Worm (Caenorhabditis elegans): ENCODE results near the gene pax-3.
A peak's percentile ranks its signal among the peaks of the same experiment; 100 is the strongest.

pax-3 gene

DNA sequence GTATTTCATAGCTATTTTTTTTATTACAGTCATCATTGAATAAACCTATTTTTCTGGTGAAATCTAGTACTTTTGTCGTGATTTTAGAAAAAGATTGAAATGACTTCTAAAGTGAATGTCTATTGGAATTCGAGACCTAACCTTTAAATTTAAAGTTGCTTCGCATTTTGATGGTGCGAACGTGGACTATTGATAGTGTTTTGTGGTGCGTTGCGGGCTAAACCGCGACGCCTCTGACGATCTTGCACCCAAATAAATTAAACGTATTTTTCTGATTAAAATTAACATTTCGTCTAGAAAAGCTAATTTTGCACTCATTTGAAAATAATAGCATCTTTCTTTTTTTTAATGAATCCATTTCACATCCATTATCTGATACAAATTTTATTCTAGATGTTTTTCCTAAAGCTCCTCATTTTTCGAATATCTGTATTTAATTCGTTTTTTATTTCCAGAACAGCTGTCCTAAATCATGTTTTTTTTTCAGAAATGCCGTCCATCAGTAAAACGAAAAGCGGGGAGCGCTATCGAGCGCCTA, 26.1 kb downstream of the pax-3 start, which contains the start of gene wbp-11:
Gene wbp-11, plus strand, starts transcription at position 488 of the 538 bp plus-strand sequence.
- TF ChIP-seq him-1 (tag; optimal IDR thresholded peaks at IDR 0.05) (no peak), W03F9.2 (tag; optimal IDR thresholded peaks at IDR 0.05) (no peak), dao-5 (tag; optimal IDR thresholded peaks at IDR 0.05) (no peak)

DNA sequence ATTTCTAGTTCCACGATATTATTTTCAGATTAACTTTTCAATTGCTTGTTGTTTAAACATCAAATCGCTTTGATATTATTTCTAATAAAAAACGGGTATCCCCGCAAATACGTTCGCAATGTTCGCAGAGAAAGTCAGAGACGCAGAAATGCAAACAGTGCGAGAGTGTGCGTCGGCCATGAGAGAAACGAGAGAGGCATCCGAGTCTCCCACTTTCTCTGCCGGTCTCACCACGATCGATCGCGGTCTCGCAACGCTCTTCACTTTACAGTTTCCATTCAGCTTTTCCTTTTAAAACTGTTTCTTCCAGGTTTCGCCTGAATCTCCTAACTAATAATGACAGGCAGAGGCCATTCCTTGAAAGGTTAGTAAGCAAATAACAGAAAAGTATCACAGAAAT, 28.0 kb downstream of the pax-3 start, which contains the start of gene F33H1.4:
Gene F33H1.4, plus strand, starts transcription at position 311 of the 400 bp plus-strand sequence.
- peak; percentile 22 for TF ChIP-seq him-1 (tag; optimal IDR thresholded peaks at IDR 0.05)
- no peak for TF ChIP-seq W03F9.2 (tag; optimal IDR thresholded peaks at IDR 0.05)
- TF ChIP-seq dao-5 (tag; optimal IDR thresholded peaks at IDR 0.05), result no peak

DNA sequence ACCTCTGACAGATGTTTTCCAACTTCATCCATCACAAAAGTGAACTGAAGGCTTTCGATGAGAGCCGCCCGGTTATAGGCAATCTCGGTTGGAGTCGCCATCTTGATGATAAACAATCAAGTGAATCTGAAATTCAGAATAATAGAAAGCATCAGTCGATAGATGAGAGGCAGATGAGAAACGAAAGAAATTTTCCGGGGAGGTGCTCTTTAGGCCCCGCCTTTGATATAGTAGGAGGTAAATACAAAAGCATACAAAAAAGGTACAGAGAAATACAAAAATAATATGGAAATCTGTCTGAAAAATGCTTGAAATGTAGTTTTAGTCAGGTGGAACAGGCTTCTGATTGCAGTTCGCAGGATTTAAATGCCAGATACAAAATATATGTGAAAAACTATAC, 36.3 kb downstream of the pax-3 start, which contains the start of gene srd-1:
Gene srd-1, minus strand, starts transcription at position 101 of the 400 bp plus-strand sequence.
- TF ChIP-seq dao-5 (tag; optimal IDR thresholded peaks at IDR 0.05), result no peak
- no peak for TF ChIP-seq him-1 (tag; optimal IDR thresholded peaks at IDR 0.05)
- no peak for TF ChIP-seq W03F9.2 (tag; optimal IDR thresholded peaks at IDR 0.05)

ce11 chrII:10187808-10188207, 41.4 kb downstream of the pax-3 start, which contains the start of gene srd-2:
srd-2 (minus strand) TSS chrII:10187908.
- no peak for TF ChIP-seq him-1 (tag; optimal IDR thresholded peaks at IDR 0.05)

ce11 chrII:10189369-10189768, 43.0 kb downstream of the pax-3 start, which contains the start of gene cdc-25.4:
cdc-25.4 (minus strand) TSS chrII:10189469.
- TF ChIP-seq W03F9.2 (tag; optimal IDR thresholded peaks at IDR 0.05), result no peak
- TF ChIP-seq him-1 (tag; optimal IDR thresholded peaks at IDR 0.05), result no peak
- TF ChIP-seq dao-5 (tag; optimal IDR thresholded peaks at IDR 0.05), result no peak

ce11 chrII:10192207-10192606, 45.8 kb downstream of the pax-3 start, which contains the start of gene R05H5.7:
R05H5.7 (plus strand) TSS chrII:10192507.
- no peak for TF ChIP-seq W03F9.2 (tag; optimal IDR thresholded peaks at IDR 0.05)
- TF ChIP-seq him-1 (tag; optimal IDR thresholded peaks at IDR 0.05), result no peak
- TF ChIP-seq dao-5 (tag; optimal IDR thresholded peaks at IDR 0.05), result no peak

DNA sequence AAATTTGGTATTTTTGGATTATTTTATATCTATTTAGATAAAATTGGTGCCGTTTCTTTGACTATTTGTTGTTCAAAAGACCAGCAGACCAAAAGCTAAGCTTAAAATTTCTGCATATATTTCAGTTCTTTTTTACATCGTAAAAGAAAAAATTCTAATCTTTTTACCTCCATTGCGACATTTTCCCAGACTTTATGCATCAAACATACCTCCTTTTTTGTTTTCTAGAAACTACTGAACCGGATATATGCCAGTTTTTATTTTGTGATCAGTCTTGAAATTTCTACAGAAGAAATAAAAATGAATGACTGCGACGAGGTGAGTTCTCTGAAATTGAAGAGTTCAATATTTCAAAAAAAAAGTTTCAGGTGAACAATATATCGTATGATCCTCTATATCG, 48.2 kb downstream of the pax-3 start, which contains the start of gene srb-6:
Gene srb-6, plus strand, starts transcription at position 301 of the 400 bp plus-strand sequence.
- TF ChIP-seq him-1 (tag; optimal IDR thresholded peaks at IDR 0.05) (no peak), W03F9.2 (tag; optimal IDR thresholded peaks at IDR 0.05) (no peak), dao-5 (tag; optimal IDR thresholded peaks at IDR 0.05) (no peak)

DNA sequence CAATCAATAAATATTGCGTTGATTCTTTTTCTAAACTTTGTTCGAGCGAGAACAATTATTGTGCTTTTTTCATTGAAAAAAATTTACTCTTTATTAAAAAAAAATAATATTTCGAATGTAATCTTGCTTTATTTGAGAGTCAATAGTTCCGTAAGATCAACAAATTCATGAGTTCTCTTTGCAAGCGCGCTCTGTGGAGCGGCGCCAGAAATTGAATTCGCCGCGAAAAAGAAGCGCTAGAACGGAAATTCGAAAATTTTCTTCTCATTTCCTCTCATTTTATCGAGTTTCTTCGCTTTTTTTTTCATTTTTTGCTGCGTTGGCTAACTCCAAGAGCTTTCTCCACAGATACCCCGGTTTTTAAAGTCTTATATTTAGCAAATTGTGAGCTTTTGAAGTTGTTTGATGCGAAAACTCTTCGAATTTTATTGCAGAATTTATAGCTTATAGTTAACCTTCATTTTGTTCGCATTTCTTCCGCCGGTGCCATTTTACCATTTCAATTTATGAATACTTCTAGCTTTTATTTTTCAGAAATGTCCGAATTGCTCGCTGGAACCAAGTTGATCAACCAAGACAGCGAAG, 50.8 kb downstream of the pax-3 start, which contains the start of gene R05H5.3:
Gene R05H5.3, plus strand, starts transcription at position 535 of the 585 bp plus-strand sequence.
- TF ChIP-seq him-1 (tag; optimal IDR thresholded peaks at IDR 0.05) (peak; percentile 16), W03F9.2 (tag; optimal IDR thresholded peaks at IDR 0.05) (peak; percentile 49), dao-5 (tag; optimal IDR thresholded peaks at IDR 0.05) (no peak)

ce11 chrII:10198486-10198885, 52.1 kb downstream of the pax-3 start:
- TF ChIP-seq W03F9.2 (tag; optimal IDR thresholded peaks at IDR 0.05) (no peak), dao-5 (tag; optimal IDR thresholded peaks at IDR 0.05) (no peak), him-1 (tag; optimal IDR thresholded peaks at IDR 0.05) (no peak)

ce11 chrII:10199906-10200305, 53.5 kb downstream of the pax-3 start, which contains the start of gene R05H5.4:
R05H5.4 (minus strand) TSS chrII:10200006.
- no peak for TF ChIP-seq W03F9.2 (tag; optimal IDR thresholded peaks at IDR 0.05)
- TF ChIP-seq dao-5 (tag; optimal IDR thresholded peaks at IDR 0.05), result no peak
- TF ChIP-seq him-1 (tag; optimal IDR thresholded peaks at IDR 0.05), result no peak

DNA sequence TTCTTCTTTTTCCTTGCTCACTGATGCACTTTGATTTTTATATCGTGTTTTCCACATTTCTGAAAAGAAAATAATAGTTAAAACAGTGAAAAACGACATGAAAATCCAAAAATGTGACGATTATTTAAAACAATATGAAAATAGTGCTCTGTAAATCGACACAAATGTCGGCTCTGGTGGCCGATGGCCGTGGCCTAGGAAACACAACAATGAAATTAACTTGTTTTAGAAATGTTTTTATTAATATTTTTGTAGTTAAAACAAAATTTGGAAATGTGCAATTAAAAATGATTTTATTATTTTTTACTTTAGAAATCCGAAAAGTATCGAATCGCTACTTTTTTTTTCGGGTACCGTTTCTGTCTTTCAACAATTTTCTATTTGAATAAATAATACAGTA, 54.4 kb downstream of the pax-3 start, which contains the start of gene arv-1:
Gene arv-1, minus strand, starts transcription at position 65 of the 400 bp plus-strand sequence.
- TF ChIP-seq him-1 (tag; optimal IDR thresholded peaks at IDR 0.05) (peak; percentile 34), dao-5 (tag; optimal IDR thresholded peaks at IDR 0.05) (no peak), W03F9.2 (tag; optimal IDR thresholded peaks at IDR 0.05) (peak; percentile 74)

ce11 chrII:10202275-10202674, 55.9 kb downstream of the pax-3 start:
- TF ChIP-seq W03F9.2 (tag; optimal IDR thresholded peaks at IDR 0.05), result no peak
- no peak for TF ChIP-seq dao-5 (tag; optimal IDR thresholded peaks at IDR 0.05)
- TF ChIP-seq him-1 (tag; optimal IDR thresholded peaks at IDR 0.05), result no peak

Measured in whole organism, L4/young adult.